Fruit fly (Drosophila melanogaster) whole organism, embryonic: ENCODE data around the gene CG33939.

Experiments
- Atf-2 ChIP-seq: fragments of 200-800 bp; sonication (Bioruptor generic); optimal IDR thresholded peaks from 2 replicates; lab custom pipeline; 2016; ENCODE audit warnings: missing biosample characterization, missing genetic modification characterization
- CG1233 ChIP-seq: fragments of 200-800 bp; sonication (Bioruptor generic); optimal IDR thresholded peaks from 4 replicates; lab custom pipeline; 2018; ENCODE audit warnings: missing biosample characterization, mild to moderate bottlenecking, missing genetic modification characterization
- CG13123 ChIP-seq: fragments of 200-800 bp; sonication (Bioruptor generic); optimal IDR thresholded peaks from 2 replicates; lab custom pipeline; 2016; ENCODE audit warnings: missing biosample characterization, missing genetic modification characterization
- CG7928 ChIP-seq: fragments of 200-800 bp; sonication (Bioruptor generic); optimal IDR thresholded peaks from 2 replicates; lab custom pipeline; 2017; ENCODE audit warnings: missing biosample characterization, mild to moderate bottlenecking, missing genetic modification characterization
- D ChIP-seq, 2 experiments: fragments of 200-800 bp in 1 of 2; fragments of >200 bp in 1 of 2; sonication (Bioruptor generic) in 1 of 2; optimal IDR thresholded peaks; 2 replicates in 1 of 2; 3 replicates in 1 of 2; lab custom pipeline; 2017; ENCODE audit warnings: mild to moderate bottlenecking in 1 of 2, missing biosample characterization in 1 of 2, missing genetic modification characterization in 1 of 2, missing genetic modification reagents in 1 of 2
- Lhr ChIP-seq: fragments of 200-800 bp; sonication (Bioruptor generic); optimal IDR thresholded peaks from 3 replicates; lab custom pipeline; 2017; ENCODE audit warnings: mild to moderate bottlenecking, missing biosample characterization, missing genetic modification reagents, missing genetic modification characterization
- Lpt ChIP-seq: fragments of >200 bp; optimal IDR thresholded peaks from 2 replicates; lab custom pipeline; 2018; ENCODE audit warnings: missing biosample characterization, missing genetic modification characterization
- Optix ChIP-seq: fragments of 200-800 bp; sonication (Bioruptor generic); IDR thresholded peaks from 3 replicates; pipeline ENCODE4 v1.3.6; 2022; ENCODE audit warnings: missing biosample characterization, missing genetic modification characterization
- Pdp1 ChIP-seq, 2 experiments: fragments of 200-800 bp; sonication (Bioruptor generic); optimal IDR thresholded peaks; 3 replicates each; lab custom pipeline; 2016; ENCODE audit warnings: missing biosample characterization in 2 of 2, missing genetic modification characterization in 2 of 2, mild to moderate bottlenecking in 1 of 2, moderate library complexity in 1 of 2
- ken ChIP-seq: fragments of 200-800 bp; sonication (Bioruptor generic); IDR thresholded peaks from 3 replicates; pipeline ENCODE4 v1.3.6; 2022; ENCODE audit warnings: missing biosample characterization, missing genetic modification characterization
- lilli ChIP-seq: fragments of 200-800 bp; sonication (Bioruptor generic); optimal IDR thresholded peaks from 3 replicates; lab custom pipeline; 2016; ENCODE audit warnings: missing biosample characterization, missing genetic modification characterization
- nom ChIP-seq: fragments of 200-800 bp; sonication (Bioruptor generic); optimal IDR thresholded peaks from 2 replicates; lab custom pipeline; 2017; ENCODE audit warnings: missing biosample characterization, missing genetic modification characterization, mild to moderate bottlenecking, moderate library complexity, missing genetic modification reagents
- org-1 ChIP-seq: fragments of 200-800 bp; sonication (Bioruptor generic); optimal IDR thresholded peaks from 2 replicates; lab custom pipeline; 2017; ENCODE audit warnings: missing biosample characterization, missing genetic modification characterization

- no peak for TF ChIP-seq nom (GFP tag; lab: Kevin White, UChicago)
- no peak for TF ChIP-seq CG7928
- TF ChIP-seq org-1, result no peak
- TF ChIP-seq CG1233 (GFP tag; lab: Kevin White, UChicago), result no peak
- TF ChIP-seq Pdp1 (GFP tag; optimal IDR thresholded peaks at IDR 0.05; lab: Kevin White, UChicago), result no peak
- no peak for TF ChIP-seq Lpt (GFP tag; lab: Kevin White, UChicago)
- no peak for TF ChIP-seq ken
- no peak for TF ChIP-seq CG13123 (GFP tag; lab: Kevin White, UChicago)
- no peak for TF ChIP-seq Atf-2 (GFP tag; lab: Kevin White, UChicago)
- no peak for TF ChIP-seq Lhr (GFP tag; lab: Kevin White, UChicago)
- TF ChIP-seq Optix (GFP tag; lab: Robert Waterston, UW), result no peak
- no peak for TF ChIP-seq D (optimal IDR thresholded peaks at IDR 0.05; lab: Kevin White, UChicago)
- TF ChIP-seq D (GFP tag; optimal IDR thresholded peaks at IDR 0.05; lab: Kevin White, UChicago), result no peak
- no peak for TF ChIP-seq lilli
Observed at dm6 chrX:19191050-19191449, 16.4 kb upstream of the CG33939 start.
